Fruit fly (Drosophila melanogaster) whole organism, wandering third instar larva: ENCODE measurements around the gene CG5568.

Experiments
- Abd-B ChIP-seq: fragments of >200 bp; optimal IDR thresholded peaks from 2 replicates; lab custom pipeline; 2017; ENCODE audit warnings: missing biosample characterization, missing genetic modification characterization
- CG32264 ChIP-seq: fragments of 200-800 bp; sonication (Bioruptor generic); optimal IDR thresholded peaks from 2 replicates; lab custom pipeline; 2016; ENCODE audit warnings: missing biosample characterization, missing genetic modification characterization
- CG9705 ChIP-seq: fragments of 200-800 bp; sonication (Bioruptor generic); optimal IDR thresholded peaks from 2 replicates; lab custom pipeline; 2018; ENCODE audit warnings: missing biosample characterization, mild to moderate bottlenecking, missing genetic modification characterization
- CrebA ChIP-seq: fragments of 200-800 bp; sonication (Bioruptor generic); optimal IDR thresholded peaks from 2 replicates; lab custom pipeline; 2016; ENCODE audit warnings: missing biosample characterization, mild to moderate bottlenecking, missing genetic modification characterization, borderline replicate concordance
- Dfd ChIP-seq: fragments of >200 bp; optimal IDR thresholded peaks from 2 replicates; lab custom pipeline; 2017; ENCODE audit warnings: missing biosample characterization, missing genetic modification characterization
- Dif ChIP-seq: fragments of 200-275, 200-300 bp; sonication (Bioruptor generic); optimal IDR thresholded peaks from 2 replicates; lab custom pipeline; 2018; ENCODE audit warnings: missing biosample characterization, missing genetic modification characterization; ENCODE audit not compliant: partially characterized antibody
- GATAd ChIP-seq: sonication (Bioruptor generic); optimal IDR thresholded peaks from 2 replicates; lab custom pipeline; 2016; ENCODE audit warnings: missing biosample characterization, missing genetic modification characterization
- HLH106 ChIP-seq: fragments of 200-800 bp; optimal IDR thresholded peaks from 3 replicates; lab custom pipeline; 2019; ENCODE audit warnings: missing biosample characterization, mild to moderate bottlenecking, missing genetic modification characterization, moderate library complexity
- Hnf4 ChIP-seq: fragments of 200-800 bp; sonication (Bioruptor generic); optimal IDR thresholded peaks from 2 replicates; lab custom pipeline; 2016; ENCODE audit warnings: missing biosample characterization, mild to moderate bottlenecking, missing genetic modification characterization
- Hr78 ChIP-seq: fragments of >200 bp; optimal IDR thresholded peaks from 2 replicates; lab custom pipeline; 2017; ENCODE audit warnings: missing biosample characterization, missing genetic modification characterization
- Hr83 ChIP-seq: fragments of 200-300 bp; sonication (Bioruptor generic); optimal IDR thresholded peaks from 2 replicates; lab custom pipeline; 2016; ENCODE audit warnings: missing biosample characterization, mild to moderate bottlenecking, missing genetic modification characterization, moderate library complexity; ENCODE audit not compliant: poor library complexity, severe bottlenecking
- Jra ChIP-seq: sonication (Bioruptor generic); optimal IDR thresholded peaks from 2 replicates; lab custom pipeline; 2016; ENCODE audit warnings: missing biosample characterization, missing genetic modification characterization
- Mio ChIP-seq: sonication (Bioruptor generic); optimal IDR thresholded peaks from 2 replicates; lab custom pipeline; 2016; ENCODE audit warnings: missing biosample characterization, missing genetic modification characterization
- Myc ChIP-seq: fragments of >200 bp; optimal IDR thresholded peaks from 2 replicates; lab custom pipeline; 2017
- N ChIP-seq: fragments of >200 bp; optimal IDR thresholded peaks from 2 replicates; lab custom pipeline; 2018; ENCODE audit warnings: missing biosample characterization, missing external identifiers, missing genetic modification characterization
- OdsH ChIP-seq: fragments of 200-800 bp; sonication (Bioruptor generic); optimal IDR thresholded peaks from 2 replicates; lab custom pipeline; 2016; ENCODE audit warnings: missing biosample characterization, mild to moderate bottlenecking, missing genetic modification characterization
- Rel ChIP-seq, 2 experiments: fragments of 200-800 bp; sonication (Bioruptor generic) in 1 of 2; optimal IDR thresholded peaks; 2 replicates in 1 of 2; 3 replicates in 1 of 2; lab custom pipeline; 2016 to 2019; ENCODE audit warnings: mild to moderate bottlenecking in 2 of 2, missing biosample characterization in 2 of 2, missing genetic modification characterization in 2 of 2, moderate library complexity in 1 of 2
- Sp1 ChIP-seq: fragments of 200-800 bp; sonication (Bioruptor generic); optimal IDR thresholded peaks from 3 replicates; lab custom pipeline; 2019; ENCODE audit warnings: missing biosample characterization, mild to moderate bottlenecking, missing genetic modification characterization, moderate library complexity
- Vsx2 ChIP-seq: fragments of 200-300, 225-300 bp; sonication (Bioruptor generic); optimal IDR thresholded peaks from 2 replicates; lab custom pipeline; 2018; ENCODE audit warnings: missing biosample characterization, missing genetic modification characterization; ENCODE audit not compliant: partially characterized antibody
- br ChIP-seq: fragments of 200-800 bp; sonication (Bioruptor generic); optimal IDR thresholded peaks from 2 replicates; lab custom pipeline; 2016; ENCODE audit warnings: missing biosample characterization, missing genetic modification characterization
- brk ChIP-seq: fragments of 200-800 bp; sonication (Bioruptor generic); optimal IDR thresholded peaks from 2 replicates; lab custom pipeline; 2016; ENCODE audit warnings: missing biosample characterization, mild to moderate bottlenecking, missing genetic modification characterization
- dl ChIP-seq, 2 experiments: fragments of 175-275, 200-275 bp in 1 of 2; fragments of 200-275 bp in 1 of 2; sonication (Bioruptor generic); optimal IDR thresholded peaks; lab custom pipeline; 2018; ENCODE audit warnings: mild to moderate bottlenecking in 2 of 2, missing biosample characterization in 2 of 2, missing genetic modification characterization in 2 of 2, moderate library complexity in 2 of 2; ENCODE audit not compliant: partially characterized antibody in 2 of 2, insufficient read depth in 1 of 2
- dmrt93B ChIP-seq: fragments of 200-800 bp; sonication (Bioruptor generic); optimal IDR thresholded peaks from 2 replicates; lab custom pipeline; 2018; ENCODE audit warnings: missing biosample characterization, mild to moderate bottlenecking, missing genetic modification characterization
- dsf ChIP-seq: sonication (Bioruptor generic); optimal IDR thresholded peaks from 2 replicates; lab custom pipeline; 2016; ENCODE audit warnings: missing biosample characterization, missing genetic modification characterization, borderline replicate concordance
- ey ChIP-seq: fragments of 200-800 bp; sonication (Bioruptor generic); optimal IDR thresholded peaks from 2 replicates; lab custom pipeline; 2016; ENCODE audit warnings: missing biosample characterization, missing genetic modification characterization
- foxo ChIP-seq, 2 experiments: fragments of 200-800 bp; sonication (Bioruptor generic); optimal IDR thresholded peaks; 2 replicates in 1 of 2; 3 replicates in 1 of 2; lab custom pipeline; 2016 to 2017; ENCODE audit warnings: missing biosample characterization in 2 of 2, missing genetic modification characterization in 2 of 2
- fru ChIP-seq: fragments of 200-800 bp; sonication (Bioruptor generic); optimal IDR thresholded peaks from 3 replicates; lab custom pipeline; 2016; ENCODE audit warnings: missing biosample characterization, mild to moderate bottlenecking, missing genetic modification characterization
- h ChIP-seq: fragments of 200-800 bp; sonication (Bioruptor generic); optimal IDR thresholded peaks from 3 replicates; lab custom pipeline; 2016; ENCODE audit warnings: missing biosample characterization, mild to moderate bottlenecking, missing genetic modification characterization
- jim ChIP-seq: fragments of 175-275, 200-325 bp; sonication (Bioruptor generic); optimal IDR thresholded peaks from 2 replicates; lab custom pipeline; 2016; ENCODE audit warnings: missing biosample characterization, mild to moderate bottlenecking, missing genetic modification characterization
- lola ChIP-seq: fragments of >200 bp; optimal IDR thresholded peaks from 2 replicates; lab custom pipeline; 2017; ENCODE audit warnings: missing biosample characterization, missing genetic modification characterization
- pan ChIP-seq: fragments of >200 bp; optimal IDR thresholded peaks from 2 replicates; lab custom pipeline; 2017
- psq ChIP-seq: fragments of 200-800 bp; sonication (Bioruptor generic); optimal IDR thresholded peaks from 3 replicates; lab custom pipeline; 2017; ENCODE audit warnings: missing biosample characterization, mild to moderate bottlenecking, missing genetic modification characterization, moderate library complexity
- rgr ChIP-seq: fragments of 200-800 bp; sonication (Bioruptor generic); optimal IDR thresholded peaks from 3 replicates; lab custom pipeline; 2016; ENCODE audit warnings: missing biosample characterization, mild to moderate bottlenecking, missing genetic modification characterization
- sage ChIP-seq: fragments of 200-800 bp; sonication (Bioruptor generic); optimal IDR thresholded peaks from 2 replicates; lab custom pipeline; 2016; ENCODE audit warnings: missing biosample characterization, mild to moderate bottlenecking, missing genetic modification characterization
- sv ChIP-seq: fragments of 200-800 bp; sonication (Bioruptor generic); optimal IDR thresholded peaks from 3 replicates; lab custom pipeline; 2016; ENCODE audit warnings: missing biosample characterization, missing genetic modification characterization
- tai ChIP-seq: sonication (Bioruptor generic); optimal IDR thresholded peaks from 2 replicates; lab custom pipeline; 2016; ENCODE audit warnings: missing biosample characterization, missing genetic modification characterization
- usp ChIP-seq: fragments of >200 bp; optimal IDR thresholded peaks from 2 replicates; lab custom pipeline; 2017; ENCODE audit warnings: missing biosample characterization, missing genetic modification characterization
- woc ChIP-seq: sonication (Bioruptor generic); optimal IDR thresholded peaks from 2 replicates; lab custom pipeline; 2016; ENCODE audit warnings: missing biosample characterization, mild to moderate bottlenecking, missing genetic modification characterization

The CG5568 gene

DNA sequence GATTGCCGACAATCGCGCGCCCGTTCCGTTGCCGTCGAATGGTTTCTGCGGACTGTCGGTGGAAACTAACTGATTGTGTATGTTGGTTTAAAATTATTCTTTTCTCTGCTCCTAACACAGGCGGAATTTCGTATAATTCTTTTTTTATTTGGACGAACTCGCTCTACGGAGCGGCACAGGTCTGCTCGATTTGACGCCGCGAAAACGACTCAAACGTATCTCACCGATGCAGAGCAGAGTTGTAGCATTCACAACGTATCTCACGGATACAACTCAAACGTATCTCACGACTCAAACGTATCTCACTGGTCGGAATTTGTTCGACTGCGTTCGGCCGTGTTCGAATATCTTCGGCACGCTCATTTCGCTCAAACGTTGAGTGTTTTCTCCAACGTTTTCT lies 25.8 kb upstream of the CG5568 start, which contains the start of gene vn:
Gene vn (minus strand): TSS at position 199 of the 400 bp plus-strand sequence.
- TF ChIP-seq Rel (GFP tag; optimal IDR thresholded peaks at IDR 0.05; lab: Kevin White, UChicago) (no peak), Rel (tag; optimal IDR thresholded peaks at IDR 0.05; lab: Kevin White, UChicago) (no peak), Dif (GFP tag; lab: Kevin White, UChicago) (peak; percentile 35), brk (GFP tag; lab: Kevin White, UChicago) (peak; percentile 14), h (GFP tag; lab: Kevin White, UChicago) (no peak), dl (GFP tag; optimal IDR thresholded peaks at IDR 0.05; lab: Kevin White, UChicago; ENCODE audit: insufficient read depth in 1 of 2, partially characterized antibody in 2 of 2) (peak in 1 of 2 experiments; percentile 12), pan (lab: Kevin White, UChicago) (no peak), usp (GFP tag; lab: Kevin White, UChicago) (no peak), jim (GFP tag; lab: Kevin White, UChicago) (peak; percentile 82)
- TF ChIP-seq, all 38 proteins: peak for 4

DNA sequence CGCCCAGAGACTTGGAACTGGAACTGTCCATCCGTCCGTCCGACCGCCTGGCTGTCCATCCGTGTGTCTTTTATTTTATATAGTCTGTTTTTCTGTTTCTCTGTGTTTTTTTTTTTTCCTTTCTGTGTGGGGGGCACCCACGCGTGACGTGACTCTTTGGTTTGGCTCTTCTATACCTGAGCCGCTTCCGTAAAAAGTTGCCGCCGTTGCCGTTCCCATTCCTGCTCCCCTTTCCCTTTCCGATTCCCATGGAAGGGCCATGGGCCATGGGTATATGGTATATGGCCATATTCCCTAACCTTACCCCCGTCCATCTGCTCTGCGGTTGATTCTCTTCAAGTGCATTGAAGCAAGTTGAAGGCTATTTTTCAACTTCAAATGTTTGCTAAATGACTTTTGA lies 22.4 kb upstream of the CG5568 start:
- TF ChIP-seq Hr83 (GFP tag; lab: Kevin White, UChicago) (no peak), dl (GFP tag; optimal IDR thresholded peaks at IDR 0.05; lab: Kevin White, UChicago; ENCODE audit: insufficient read depth in 1 of 2, partially characterized antibody in 2 of 2) (no peak)

DNA sequence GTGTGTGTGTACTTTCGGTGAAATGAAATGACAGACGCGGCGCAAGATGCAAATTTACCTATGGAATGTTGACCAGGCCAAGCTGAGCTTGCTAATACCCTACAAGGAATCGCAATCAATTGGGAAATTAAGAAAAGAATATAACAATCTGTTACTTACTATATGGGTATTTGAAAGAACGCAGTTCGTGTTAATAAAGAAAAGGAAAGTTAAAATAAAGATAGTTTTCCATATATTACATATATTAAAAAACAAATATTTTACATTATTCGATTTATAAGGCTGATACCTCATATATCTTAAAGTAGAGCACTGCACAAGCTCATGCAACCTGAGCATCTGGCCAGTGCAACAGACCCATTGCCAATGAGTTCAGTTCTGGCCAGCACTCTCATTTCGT lies 19.7 kb upstream of the CG5568 start:
- TF ChIP-seq usp (GFP tag; lab: Kevin White, UChicago) (no peak), sage (GFP tag; lab: Kevin White, UChicago) (no peak), HLH106 (tag; lab: Kevin White, UChicago) (peak; percentile 66), woc (GFP tag; lab: Kevin White, UChicago) (peak; percentile 47), ey (peak; percentile 56), CrebA (no peak), Dif (GFP tag; lab: Kevin White, UChicago) (no peak), Dfd (no peak), Sp1 (peak; percentile 68), Vsx2 (GFP tag; lab: Kevin White, UChicago) (no peak), Jra (GFP tag; lab: Kevin White, UChicago) (no peak), pan (lab: Kevin White, UChicago) (no peak), br (GFP tag; lab: Kevin White, UChicago) (peak; percentile 7), lola (no peak), Mio (GFP tag; lab: Kevin White, UChicago) (no peak), tai (GFP tag; lab: Kevin White, UChicago) (no peak), rgr (peak; percentile 36), CG9705 (GFP tag; lab: Kevin White, UChicago) (no peak), foxo (GFP tag; optimal IDR thresholded peaks at IDR 0.05; lab: Kevin White, UChicago) (peak in 1 of 2 experiments; percentile 64), sv (no peak), dl (GFP tag; optimal IDR thresholded peaks at IDR 0.05; lab: Kevin White, UChicago; ENCODE audit: insufficient read depth in 1 of 2, partially characterized antibody in 2 of 2) (no peak), N (no peak), OdsH (GFP tag; lab: Kevin White, UChicago) (peak; percentile 42), Rel (GFP tag; optimal IDR thresholded peaks at IDR 0.05; lab: Kevin White, UChicago) (no peak), Rel (tag; optimal IDR thresholded peaks at IDR 0.05; lab: Kevin White, UChicago) (no peak), Abd-B (GFP tag; lab: Kevin White, UChicago) (no peak), brk (GFP tag; lab: Kevin White, UChicago) (no peak), Hnf4 (GFP tag; lab: Kevin White, UChicago) (no peak), psq (no peak), CG32264 (GFP tag; lab: Kevin White, UChicago) (no peak), GATAd (GFP tag; lab: Kevin White, UChicago) (no peak), Hr83 (GFP tag; lab: Kevin White, UChicago) (no peak), dmrt93B (GFP tag; lab: Kevin White, UChicago) (peak; percentile 43), jim (GFP tag; lab: Kevin White, UChicago) (no peak), Hr78 (GFP tag; lab: Kevin White, UChicago) (no peak), dsf (GFP tag; lab: Kevin White, UChicago) (no peak), Myc (lab: Kevin White, UChicago) (no peak), fru (GFP tag; lab: Kevin White, UChicago) (peak; percentile 62), h (GFP tag; lab: Kevin White, UChicago) (peak; percentile 52)
